Worm (Caenorhabditis elegans) whole organism, L1 larva: ENCODE data around the gene Y75B8A.33.
A peak's percentile ranks its signal among the peaks of the same experiment; 100 is the strongest.

ENCODE experiments used
- C34B4.2 ChIP-seq: sonication (generic microtip); optimal IDR thresholded peaks from 2 replicates; lab custom pipeline; 2017; ENCODE audit warnings: mild to moderate bottlenecking, missing genetic modification characterization, missing compliant biosample characterization
- alr-1 ChIP-seq: fragments of 200-800 bp; sonication (Bioruptor generic); optimal IDR thresholded peaks from 2 replicates; lab custom pipeline; 2018; ENCODE audit warnings: borderline replicate concordance, mild to moderate bottlenecking, missing genetic modification characterization, missing compliant biosample characterization
- aly-2 ChIP-seq: fragments of 150-350 bp; optimal IDR thresholded peaks from 2 replicates; lab custom pipeline; 2014; ENCODE audit warnings: missing biosample characterization, missing genetic modification characterization
- blmp-1 ChIP-seq: fragments of 150-350 bp; optimal IDR thresholded peaks from 2 replicates; lab custom pipeline; 2014; ENCODE audit warnings: missing biosample characterization, missing genetic modification characterization
- ceh-63 ChIP-seq: fragments of 200-800 bp; sonication (Bioruptor generic); optimal IDR thresholded peaks from 2 replicates; lab custom pipeline; 2018; ENCODE audit warnings: mild to moderate bottlenecking, missing genetic modification characterization, missing compliant biosample characterization
- ceh-82 ChIP-seq, 3 experiments: fragments of 150-350 bp in 1 of 3; sonication (generic microtip) in 2 of 3; optimal IDR thresholded peaks; 2 replicates each; lab custom pipeline; 2014 to 2017; ENCODE audit warnings: missing biosample characterization in 3 of 3, missing genetic modification characterization in 3 of 3
- ceh-88 ChIP-seq: fragments of 200-800 bp; sonication (Bioruptor generic); IDR thresholded peaks from 2 replicates; pipeline ENCODE4 v1.3.6; 2022; ENCODE audit warnings: missing genetic modification characterization, missing compliant biosample characterization
- dpl-1 ChIP-seq, 3 experiments: fragments of 150-350 bp in 2 of 3; sonication (generic microtip) in 1 of 3; optimal IDR thresholded peaks; 2 replicates each; lab custom pipeline; 2014 to 2017; ENCODE audit warnings: missing biosample characterization in 3 of 3, missing genetic modification characterization in 3 of 3, missing genetic modification reagents in 3 of 3
- efl-1 ChIP-seq, 4 experiments: fragments of 150-350 bp; optimal IDR thresholded peaks in 3 of 4; peaks in 1 of 4; 1 replicate in 1 of 4; 2 replicates in 3 of 4; lab custom pipeline; 2014; ENCODE audit warnings: missing biosample characterization in 2 of 4, missing genetic modification characterization in 2 of 4, missing genetic modification reagents in 2 of 4
- egl-13 ChIP-seq: sonication (generic microtip); optimal IDR thresholded peaks from 2 replicates; lab custom pipeline; 2016; ENCODE audit warnings: missing genotype, missing genetic modification reagents, missing genetic modification characterization, missing compliant biosample characterization
- elt-3 ChIP-seq, 6 experiments: fragments of 150-350 bp in 1 of 6; sonication (generic microtip); optimal IDR thresholded peaks; 2 replicates each; lab custom pipeline; 2017 to 2018; ENCODE audit warnings: missing biosample characterization in 6 of 6, missing genetic modification characterization in 6 of 6, inconsistent platforms in 1 of 6
- fkh-10 ChIP-seq: sonication (generic microtip); optimal IDR thresholded peaks from 2 replicates; lab custom pipeline; 2017; ENCODE audit warnings: missing biosample characterization, missing genetic modification reagents, missing genetic modification characterization
- fkh-4 ChIP-seq: sonication (generic microtip); optimal IDR thresholded peaks from 2 replicates; lab custom pipeline; 2016; ENCODE audit warnings: missing compliant biosample characterization, missing genetic modification characterization, borderline replicate concordance
- fkh-8 ChIP-seq: sonication (generic microtip); optimal IDR thresholded peaks from 2 replicates; lab custom pipeline; 2016; ENCODE audit warnings: mild to moderate bottlenecking, missing genetic modification characterization, missing compliant biosample characterization
- hpl-2 ChIP-seq: fragments of 150-350 bp; optimal IDR thresholded peaks from 2 replicates; lab custom pipeline; 2014; ENCODE audit warnings: missing biosample characterization, missing genetic modification reagents, missing genetic modification characterization
- irx-1 ChIP-seq: sonication (generic microtip); optimal IDR thresholded peaks from 2 replicates; lab custom pipeline; 2016; ENCODE audit warnings: missing genetic modification characterization, missing compliant biosample characterization
- isw-1 ChIP-seq: fragments of 200-800 bp; sonication (Bioruptor generic); IDR thresholded peaks from 2 replicates; pipeline ENCODE4 v1.3.6; 2022; ENCODE audit warnings: missing genetic modification characterization, missing compliant biosample characterization
- lin-13 ChIP-seq: fragments of 150-350 bp; optimal IDR thresholded peaks from 2 replicates; lab custom pipeline; 2014; ENCODE audit warnings: missing biosample characterization, missing genetic modification reagents, missing genetic modification characterization
- lin-14 ChIP-seq: fragments of 200-800 bp; sonication (Bioruptor generic); optimal IDR thresholded peaks from 2 replicates; lab custom pipeline; 2018; ENCODE audit warnings: mild to moderate bottlenecking, missing genetic modification characterization, moderate library complexity, missing compliant biosample characterization
- lin-15B ChIP-seq: fragments of 150-350 bp; sonication (generic microtip); optimal IDR thresholded peaks from 3 replicates; lab custom pipeline; 2014; ENCODE audit warnings: missing biosample characterization, missing genetic modification characterization
- lin-35 ChIP-seq, 2 experiments: fragments of 150-350 bp; optimal IDR thresholded peaks; 2 replicates each; lab custom pipeline; 2014; ENCODE audit warnings: missing biosample characterization in 2 of 2, missing genetic modification characterization in 2 of 2, missing genetic modification reagents in 2 of 2
- lin-39 ChIP-seq: fragments of 150-350 bp; optimal IDR thresholded peaks from 2 replicates; lab custom pipeline; 2014; ENCODE audit warnings: missing biosample characterization, missing genetic modification reagents, missing genetic modification characterization
- lsy-2 ChIP-seq, 2 experiments: fragments of 150-350 bp; optimal IDR thresholded peaks; 2 replicates each; lab custom pipeline; 2014; ENCODE audit warnings: missing biosample characterization in 2 of 2, missing genetic modification characterization in 2 of 2
- mab-9 ChIP-seq: fragments of 200-800 bp; sonication (Bioruptor generic); IDR thresholded peaks from 2 replicates; pipeline ENCODE4 v1.3.6; 2022; ENCODE audit warnings: missing genetic modification reagents, missing genetic modification characterization, missing compliant biosample characterization
- mdl-1 ChIP-seq, 2 experiments: fragments of 150-350 bp; optimal IDR thresholded peaks; 2 replicates each; lab custom pipeline; 2014 to 2017; ENCODE audit warnings: missing biosample characterization in 2 of 2, missing genetic modification characterization in 2 of 2, inconsistent platforms in 1 of 2
- mef-2 ChIP-seq: fragments of 150-350 bp; optimal IDR thresholded peaks from 2 replicates; lab custom pipeline; 2014; ENCODE audit warnings: missing biosample characterization, missing genetic modification characterization
- nhr-12 ChIP-seq: sonication (generic microtip); optimal IDR thresholded peaks from 2 replicates; lab custom pipeline; 2017; ENCODE audit warnings: missing biosample characterization, missing genetic modification characterization
- nhr-19 ChIP-seq: fragments of 200-800 bp; sonication (Bioruptor generic); conservative IDR thresholded peaks from 2 replicates; pipeline ENCODE4 v1.3.6; 2022; ENCODE audit warnings: missing genetic modification characterization, missing compliant biosample characterization
- nhr-237 ChIP-seq: fragments of 150-350 bp; optimal IDR thresholded peaks from 2 replicates; lab custom pipeline; 2014; ENCODE audit warnings: missing biosample characterization, missing genetic modification characterization
- nhr-28 ChIP-seq: fragments of 150-350 bp; optimal IDR thresholded peaks from 2 replicates; lab custom pipeline; 2014; ENCODE audit warnings: missing biosample characterization, missing genetic modification characterization
- nhr-47 ChIP-seq: sonication (generic microtip); optimal IDR thresholded peaks from 2 replicates; lab custom pipeline; 2016; ENCODE audit warnings: mild to moderate bottlenecking, missing genetic modification characterization, moderate library complexity, missing compliant biosample characterization
- nhr-76 ChIP-seq: sonication (generic microtip); optimal IDR thresholded peaks from 2 replicates; lab custom pipeline; 2017; ENCODE audit warnings: missing biosample characterization, missing genetic modification characterization
- rnt-1 ChIP-seq: sonication (generic microtip); optimal IDR thresholded peaks from 2 replicates; lab custom pipeline; 2016; ENCODE audit warnings: mild to moderate bottlenecking, missing genetic modification characterization, moderate library complexity, missing compliant biosample characterization
- skn-1 ChIP-seq: fragments of 150-350 bp; optimal IDR thresholded peaks from 2 replicates; lab custom pipeline; 2014; ENCODE audit warnings: missing biosample characterization, missing genetic modification characterization
- snu-23 ChIP-seq: sonication (generic microtip); optimal IDR thresholded peaks from 2 replicates; lab custom pipeline; 2016; ENCODE audit warnings: missing genetic modification characterization, missing compliant biosample characterization
- sox-4 ChIP-seq: sonication (generic microtip); optimal IDR thresholded peaks from 2 replicates; lab custom pipeline; 2016; ENCODE audit warnings: missing genetic modification characterization, missing compliant biosample characterization
- sptf-1 ChIP-seq: fragments of 150-350 bp; optimal IDR thresholded peaks from 2 replicates; lab custom pipeline; 2014; ENCODE audit warnings: missing biosample characterization, missing genetic modification characterization
- tlp-1 ChIP-seq: fragments of 150-350 bp; optimal IDR thresholded peaks from 2 replicates; lab custom pipeline; 2014; ENCODE audit warnings: missing biosample characterization, missing genetic modification characterization
- xbp-1 ChIP-seq: sonication (generic microtip); optimal IDR thresholded peaks from 2 replicates; lab custom pipeline; 2016; ENCODE audit warnings: missing genetic modification characterization, missing compliant biosample characterization

The Y75B8A.33 gene

DNA sequence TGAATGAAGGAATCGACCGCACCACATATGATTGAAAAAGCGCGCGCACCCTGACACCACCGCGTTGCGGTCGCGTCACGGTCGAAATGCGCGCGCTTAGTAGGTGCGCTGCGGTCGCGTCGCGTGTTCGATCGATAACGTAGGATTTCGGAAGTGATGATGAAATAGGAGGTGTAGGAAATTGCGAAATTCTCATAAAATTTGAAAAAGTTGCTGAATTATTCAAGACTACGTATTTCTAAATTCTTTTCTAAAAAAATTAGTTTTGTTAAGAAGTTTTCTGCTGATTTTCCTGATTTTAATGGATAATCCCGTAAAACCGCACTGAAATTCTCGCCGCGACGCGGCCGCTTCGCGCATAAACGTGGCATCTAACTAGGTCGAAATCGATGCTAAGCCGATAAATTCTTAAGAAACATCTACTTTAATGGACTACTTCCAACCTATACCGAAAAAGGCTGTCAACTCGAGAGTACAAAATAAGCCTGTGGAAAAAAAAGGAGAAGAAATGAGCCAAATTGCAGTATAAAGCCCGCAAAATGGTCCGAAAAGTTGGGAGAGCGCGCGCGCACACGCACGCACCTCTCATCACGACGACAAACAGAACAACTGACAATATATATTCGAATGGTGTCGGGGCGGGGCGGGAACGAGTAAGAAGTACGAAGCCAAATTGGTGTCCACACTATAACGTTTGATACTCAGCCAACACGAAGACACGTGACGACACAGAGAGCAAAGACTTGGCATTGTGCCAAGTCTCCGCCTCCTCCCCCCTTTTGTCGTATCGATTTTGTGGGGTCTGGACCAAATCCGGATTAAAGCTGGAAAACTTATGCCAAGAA lies 1.5 kb upstream of the Y75B8A.33 start, which contains the start of gene his-72 (continued):
- TF ChIP-seq skn-1 (tag; lab: Kevin White, UChicago) (no peak), hpl-2 (GFP tag; lab: Kevin White, UChicago) (no peak), mef-2 (tag; lab: Kevin White, UChicago) (no peak), tlp-1 (tag; lab: Kevin White, UChicago) (no peak), lin-39 (no peak), snu-23 (peak; percentile 33), ceh-82 (tag; optimal IDR thresholded peaks at IDR 0.05; lab: Kevin White, UChicago) (peak in 2 of 3 experiments; percentile 56 to 75), egl-13 (tag; lab: Kevin White, UChicago) (peak; percentile 25), mdl-1 (tag; optimal IDR thresholded peaks at IDR 0.05; lab: Kevin White, UChicago) (peak; percentile 42 to 47), fkh-8 (tag; lab: Kevin White, UChicago) (peak; percentile 68), blmp-1 (tag; lab: Kevin White, UChicago) (no peak), ceh-88 (GFP tag; lab: Robert Waterston, UW) (0 out of 2 replicates have a peak, but pooled peaks have one; percentile 17), lin-14 (GFP tag; lab: Kevin White, UChicago) (peak; percentile 85), nhr-47 (tag; lab: Kevin White, UChicago) (peak; percentile 66), lsy-2 (tag; optimal IDR thresholded peaks at IDR 0.05; lab: Kevin White, UChicago) (peak; percentile 47 to 53), efl-1 (optimal IDR thresholded peaks at IDR 0.05; lab: Kevin White, UChicago) (peak; percentile 43 to 56), efl-1 (GFP tag; optimal IDR thresholded peaks at IDR 0.05 in 1 of 2; lab: Kevin White, UChicago) (peak; percentile 54 to 89), rnt-1 (peak; percentile 51), nhr-28 (tag; lab: Kevin White, UChicago) (no peak), dpl-1 (GFP tag; optimal IDR thresholded peaks at IDR 0.05; lab: Kevin White, UChicago) (peak; percentile 41 to 62 (median 50)), C34B4.2 (tag; lab: Kevin White, UChicago) (no peak), nhr-76 (tag; lab: Kevin White, UChicago) (no peak), lin-35 (GFP tag; optimal IDR thresholded peaks at IDR 0.05; lab: Kevin White, UChicago) (peak; percentile 46 to 63), ceh-63 (no peak), lin-15B (tag; lab: Kevin White, UChicago) (no peak), nhr-237 (tag; lab: Kevin White, UChicago) (no peak), irx-1 (tag; lab: Kevin White, UChicago) (no peak), sptf-1 (tag; lab: Kevin White, UChicago) (no peak), elt-3 (tag; optimal IDR thresholded peaks at IDR 0.05; lab: Kevin White, UChicago) (peak in 1 of 6 experiments; percentile 2), mab-9 (0 out of 2 replicates have a peak, but pooled peaks have one; percentile 33), nhr-12 (tag; lab: Kevin White, UChicago) (no peak), fkh-4 (tag; lab: Kevin White, UChicago) (no peak), lin-13 (GFP tag; lab: Kevin White, UChicago) (peak; percentile 59), sox-4 (tag; lab: Kevin White, UChicago) (no peak), isw-1 (GFP tag; lab: Robert Waterston, UW) (peak; percentile 36), fkh-10 (GFP tag; lab: Kevin White, UChicago) (no peak), aly-2 (tag; lab: Kevin White, UChicago) (no peak)
- TF ChIP-seq, all 84 proteins: peak for 39

ce11 chrIII:12367891-12368290 lies 718 bp upstream of the Y75B8A.33 start:
- TF ChIP-seq xbp-1 (tag; lab: Kevin White, UChicago) (no peak), alr-1 (tag; lab: Kevin White, UChicago) (no peak), nhr-19 (GFP tag; lab: Robert Waterston, UW) (no peak), efl-1 (optimal IDR thresholded peaks at IDR 0.05; lab: Kevin White, UChicago) (no peak), efl-1 (GFP tag; optimal IDR thresholded peaks at IDR 0.05 in 1 of 2; lab: Kevin White, UChicago) (peak in 1 of 2 experiments; percentile 91)
- TF ChIP-seq, all 84 proteins: peak for 1
